Worm (Caenorhabditis elegans) whole organism, early embryonic: ENCODE measurements around the gene T05B4.13.

Experiments used
- B0310.2 ChIP-seq: sonication (generic microtip); optimal IDR thresholded peaks from 2 replicates; lab custom pipeline; 2016; ENCODE audit warnings: mild to moderate bottlenecking, missing genetic modification characterization, missing compliant biosample characterization
- F13C5.2 ChIP-seq: sonication (generic microtip); optimal IDR thresholded peaks from 2 replicates; lab custom pipeline; 2017; ENCODE audit warnings: mild to moderate bottlenecking, missing genetic modification characterization, inconsistent platforms, missing compliant biosample characterization
- aly-1 ChIP-seq: sonication (generic microtip); optimal IDR thresholded peaks from 2 replicates; lab custom pipeline; 2016; ENCODE audit warnings: missing genetic modification characterization, missing compliant biosample characterization
- ama-1 ChIP-seq: fragments of 150-350 bp; optimal IDR thresholded peaks from 2 replicates; lab custom pipeline; 2014
- ceh-13 ChIP-seq: fragments of 200-800 bp; sonication (Bioruptor generic); optimal IDR thresholded peaks from 2 replicates; lab custom pipeline; 2018; ENCODE audit warnings: mild to moderate bottlenecking, missing genetic modification characterization, missing compliant biosample characterization
- ceh-36 ChIP-seq: sonication (generic microtip); optimal IDR thresholded peaks from 2 replicates; lab custom pipeline; 2016; ENCODE audit warnings: missing genetic modification characterization, inconsistent platforms, missing compliant biosample characterization
- ets-7 ChIP-seq: sonication (generic microtip); optimal IDR thresholded peaks from 2 replicates; lab custom pipeline; 2016; ENCODE audit warnings: missing genotype, missing genetic modification characterization, missing compliant biosample characterization
- flt-1 ChIP-seq: fragments of 200-800 bp; sonication (Bioruptor generic); IDR thresholded peaks from 2 replicates; pipeline ENCODE4 v1.3.6; 2022; ENCODE audit warnings: missing genetic modification characterization, missing compliant biosample characterization
- hmbx-1 ChIP-seq: sonication (generic microtip); optimal IDR thresholded peaks from 2 replicates; lab custom pipeline; 2016; ENCODE audit warnings: mild to moderate bottlenecking, missing genetic modification characterization, missing compliant biosample characterization
- hmg-4 ChIP-seq: fragments of 200-800 bp; sonication (Bioruptor generic); optimal IDR thresholded peaks from 2 replicates; lab custom pipeline; 2018; ENCODE audit warnings: mild to moderate bottlenecking, missing genetic modification characterization, missing compliant biosample characterization
- hnd-1 ChIP-seq: sonication (generic microtip); optimal IDR thresholded peaks from 2 replicates; lab custom pipeline; 2016; ENCODE audit warnings: missing genetic modification characterization, missing compliant biosample characterization
- pes-1 ChIP-seq: fragments of 200-800 bp; sonication (Bioruptor generic); IDR thresholded peaks from 2 replicates; pipeline ENCODE4 v1.3.6; 2022; ENCODE audit warnings: missing genetic modification reagents, missing genetic modification characterization, missing compliant biosample characterization
- scrt-1 ChIP-seq: fragments of 200-800 bp; sonication (Bioruptor generic); IDR thresholded peaks from 2 replicates; pipeline ENCODE4 v1.3.6; 2022; ENCODE audit warnings: missing genetic modification characterization, missing compliant biosample characterization
- sea-1 ChIP-seq: fragments of 200-800 bp; sonication (Bioruptor generic); conservative IDR thresholded peaks from 2 replicates; pipeline ENCODE4 v1.3.6; 2022; ENCODE audit warnings: missing genetic modification characterization, missing compliant biosample characterization
- tbx-11 ChIP-seq: fragments of 200-800 bp; sonication (Bioruptor generic); IDR thresholded peaks from 2 replicates; pipeline ENCODE4 v1.3.6; 2022; ENCODE audit warnings: missing genetic modification characterization, missing compliant biosample characterization
- tbx-37 ChIP-seq: fragments of 200-800 bp; sonication (Bioruptor generic); conservative IDR thresholded peaks from 2 replicates; pipeline ENCODE4 v1.3.6; 2022; ENCODE audit warnings: missing genetic modification reagents, missing genetic modification characterization, missing compliant biosample characterization
- tra-4 ChIP-seq: sonication (generic microtip); optimal IDR thresholded peaks from 2 replicates; lab custom pipeline; 2017; ENCODE audit warnings: missing genetic modification characterization, missing compliant biosample characterization

Gene T05B4.13

DNA sequence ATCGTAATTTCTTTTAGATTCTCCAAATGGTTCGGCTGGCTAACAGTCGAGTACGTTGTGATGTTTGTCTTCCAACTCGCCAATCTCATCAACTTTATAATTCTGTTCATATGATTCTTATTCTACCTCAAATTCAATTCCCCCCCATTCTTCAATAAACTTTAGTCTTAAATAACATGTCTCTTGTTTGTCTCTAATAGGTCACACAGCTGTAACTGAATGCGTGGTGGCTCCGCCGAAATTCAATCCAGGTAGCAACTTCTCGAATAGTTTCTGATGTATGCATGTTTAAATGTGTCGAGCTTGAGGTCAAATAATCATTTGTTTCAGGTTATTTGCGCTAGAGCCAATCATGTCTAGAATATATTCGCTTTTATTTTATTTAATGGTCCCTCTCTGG lies 11.4 kb upstream of the T05B4.13 start, which contains the start of gene lgc-29:
TSS of gene lgc-29 (plus strand) at position 301 of the 400 bp plus-strand sequence.
- TF ChIP-seq pes-1 (GFP tag; lab: Robert Waterston, UW) (no peak), tbx-37 (no peak), B0310.2 (tag; lab: Kevin White, UChicago) (no peak), sea-1 (no peak), ama-1 (no peak), hmbx-1 (tag; lab: Kevin White, UChicago) (no peak), tra-4 (tag; lab: Kevin White, UChicago) (no peak), F13C5.2 (tag; lab: Kevin White, UChicago) (no peak), aly-1 (tag; lab: Kevin White, UChicago) (no peak), hmg-4 (no peak), tbx-11 (no peak)

DNA sequence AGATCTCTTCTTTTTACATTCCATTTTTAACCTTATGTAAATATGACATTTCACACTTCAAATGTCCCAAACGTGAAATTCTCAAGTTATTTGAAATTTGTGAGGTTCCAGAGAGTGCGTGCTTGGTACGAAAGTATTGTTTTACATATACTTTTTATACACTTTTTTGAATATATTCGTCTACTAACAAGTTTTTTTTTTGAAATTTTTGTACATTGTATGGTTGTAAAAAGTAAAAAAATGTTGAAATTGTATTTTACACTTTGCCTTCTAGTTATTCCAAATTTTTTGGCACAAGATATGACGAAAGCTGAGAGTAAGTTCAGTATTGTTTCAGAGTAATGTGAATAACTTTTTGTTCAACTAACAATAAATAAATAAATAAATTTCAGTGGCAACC lies 7.4 kb upstream of the T05B4.13 start, which contains the start of gene lgc-1:
TSS of gene lgc-1 (plus strand) at position 301 of the 400 bp plus-strand sequence.
- no peak for TF ChIP-seq pes-1 (GFP tag; lab: Robert Waterston, UW)
- no peak for TF ChIP-seq ets-7 (tag; lab: Kevin White, UChicago)
- no peak for TF ChIP-seq hmbx-1 (tag; lab: Kevin White, UChicago)
- no peak for TF ChIP-seq sea-1
- no peak for TF ChIP-seq hmg-4
- TF ChIP-seq flt-1 (GFP tag; lab: Robert Waterston, UW): no peak
- TF ChIP-seq tbx-37: no peak
- no peak for TF ChIP-seq tra-4 (tag; lab: Kevin White, UChicago)
- TF ChIP-seq scrt-1 (GFP tag; lab: Robert Waterston, UW): no peak
- TF ChIP-seq F13C5.2 (tag; lab: Kevin White, UChicago): no peak
- TF ChIP-seq ceh-36: no peak
- no peak for TF ChIP-seq ama-1
- no peak for TF ChIP-seq hnd-1 (tag; lab: Kevin White, UChicago)
- no peak for TF ChIP-seq B0310.2 (tag; lab: Kevin White, UChicago)
- no peak for TF ChIP-seq aly-1 (tag; lab: Kevin White, UChicago)

DNA sequence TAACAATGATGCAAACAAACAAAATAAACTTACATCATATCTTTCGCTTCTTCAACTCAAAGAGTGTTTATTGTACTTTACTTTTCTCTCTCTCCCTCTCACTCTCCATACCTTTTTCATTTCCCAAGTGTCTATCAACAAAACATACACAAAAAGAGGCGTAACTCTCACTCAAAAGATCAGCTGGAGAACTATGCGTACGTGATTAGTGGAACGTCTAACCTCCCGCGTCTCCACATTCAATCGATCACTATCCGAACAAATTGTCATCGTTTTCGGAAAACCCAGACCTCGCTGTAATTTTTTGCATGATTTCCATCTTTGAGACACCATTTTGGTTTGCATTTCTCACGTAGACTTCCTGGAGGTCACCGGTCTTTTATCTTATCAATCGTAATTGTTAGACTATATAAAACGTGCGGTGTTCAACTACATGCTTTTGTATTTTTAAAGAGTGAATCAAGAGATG lies 4.2 kb upstream of the T05B4.13 start, which contains the start of gene nhr-57:
TSS of gene nhr-57 (plus strand) at position 419 of the 469 bp plus-strand sequence.
- TF ChIP-seq ceh-36 (no peak), flt-1 (GFP tag; lab: Robert Waterston, UW) (no peak), hmg-4 (no peak), ceh-13 (GFP tag; lab: Kevin White, UChicago) (no peak), tbx-37 (no peak), B0310.2 (tag; lab: Kevin White, UChicago) (no peak), ets-7 (tag; lab: Kevin White, UChicago) (no peak), F13C5.2 (tag; lab: Kevin White, UChicago) (no peak), ama-1 (no peak), scrt-1 (GFP tag; lab: Robert Waterston, UW) (no peak), pes-1 (GFP tag; lab: Robert Waterston, UW) (no peak), sea-1 (no peak), tra-4 (tag; lab: Kevin White, UChicago) (no peak)

DNA sequence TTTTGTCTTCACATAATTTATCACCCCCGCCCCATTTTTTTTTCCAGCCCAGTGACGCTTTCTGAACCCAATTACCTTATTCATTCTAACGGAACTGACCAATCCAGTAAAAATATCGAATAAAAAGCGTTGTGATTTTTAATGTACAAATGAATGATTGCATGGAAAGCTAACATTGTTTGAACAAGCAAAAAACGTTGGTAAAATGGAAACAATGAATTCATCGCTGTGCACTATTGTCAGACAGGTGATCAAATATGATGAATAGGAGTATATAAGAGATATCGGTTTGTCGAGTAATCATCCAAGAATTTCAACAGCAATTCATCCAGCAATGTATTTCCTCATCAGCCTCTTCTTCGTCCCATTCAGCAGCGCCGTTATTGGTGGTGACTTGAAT lies 2.3 kb upstream of the T05B4.13 start, which contains the start of gene phat-4:
TSS of gene phat-4 (plus strand) at position 301 of the 400 bp plus-strand sequence.
- TF ChIP-seq tra-4 (tag; lab: Kevin White, UChicago) (no peak), hnd-1 (tag; lab: Kevin White, UChicago) (no peak), tbx-37 (no peak), pes-1 (GFP tag; lab: Robert Waterston, UW) (no peak), ceh-36 (no peak), hmbx-1 (tag; lab: Kevin White, UChicago) (no peak), ceh-13 (GFP tag; lab: Kevin White, UChicago) (no peak), ets-7 (tag; lab: Kevin White, UChicago) (no peak), F13C5.2 (tag; lab: Kevin White, UChicago) (no peak), B0310.2 (tag; lab: Kevin White, UChicago) (no peak), aly-1 (tag; lab: Kevin White, UChicago) (no peak), hmg-4 (no peak), flt-1 (GFP tag; lab: Robert Waterston, UW) (no peak), ama-1 (no peak)

DNA sequence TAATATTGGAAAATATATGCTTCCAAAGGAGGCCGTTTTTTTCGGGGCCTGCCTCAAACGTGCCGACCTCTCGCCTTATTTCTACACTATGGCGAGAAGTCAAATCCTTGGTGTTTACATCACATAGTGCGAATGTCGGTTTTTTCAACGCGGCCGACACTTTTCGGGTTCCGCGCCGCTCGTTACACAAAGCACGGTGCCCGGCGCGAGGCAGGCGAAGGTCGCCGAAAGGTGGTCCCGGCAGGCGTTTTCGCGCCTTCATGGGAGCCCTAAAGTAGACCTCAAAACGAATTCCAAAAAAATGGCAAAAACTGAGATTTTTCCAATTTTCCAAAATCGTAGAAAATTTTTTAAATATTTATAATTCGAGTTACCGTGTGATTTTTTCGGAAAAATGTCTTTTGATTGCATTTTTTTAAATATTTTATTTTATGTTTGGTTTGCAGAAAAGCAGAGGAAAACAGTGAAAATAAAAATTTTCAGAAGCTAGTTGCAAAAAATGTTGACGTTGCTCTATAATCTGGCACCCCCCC lies 1.7 kb downstream of the T05B4.13 start, which contains the start of gene T05B4.12:
TSS of gene T05B4.12 (minus strand) at position 483 of the 533 bp plus-strand sequence.
- no peak for TF ChIP-seq pes-1 (GFP tag; lab: Robert Waterston, UW)
- TF ChIP-seq B0310.2 (tag; lab: Kevin White, UChicago): no peak
- TF ChIP-seq scrt-1 (GFP tag; lab: Robert Waterston, UW): no peak
- no peak for TF ChIP-seq flt-1 (GFP tag; lab: Robert Waterston, UW)
- TF ChIP-seq tbx-11: no peak
- no peak for TF ChIP-seq ceh-36
- TF ChIP-seq ceh-13 (GFP tag; lab: Kevin White, UChicago): no peak
- no peak for TF ChIP-seq aly-1 (tag; lab: Kevin White, UChicago)
- no peak for TF ChIP-seq hnd-1 (tag; lab: Kevin White, UChicago)
- TF ChIP-seq ets-7 (tag; lab: Kevin White, UChicago): no peak
- no peak for TF ChIP-seq tra-4 (tag; lab: Kevin White, UChicago)
- no peak for TF ChIP-seq sea-1
- no peak for TF ChIP-seq F13C5.2 (tag; lab: Kevin White, UChicago)

DNA sequence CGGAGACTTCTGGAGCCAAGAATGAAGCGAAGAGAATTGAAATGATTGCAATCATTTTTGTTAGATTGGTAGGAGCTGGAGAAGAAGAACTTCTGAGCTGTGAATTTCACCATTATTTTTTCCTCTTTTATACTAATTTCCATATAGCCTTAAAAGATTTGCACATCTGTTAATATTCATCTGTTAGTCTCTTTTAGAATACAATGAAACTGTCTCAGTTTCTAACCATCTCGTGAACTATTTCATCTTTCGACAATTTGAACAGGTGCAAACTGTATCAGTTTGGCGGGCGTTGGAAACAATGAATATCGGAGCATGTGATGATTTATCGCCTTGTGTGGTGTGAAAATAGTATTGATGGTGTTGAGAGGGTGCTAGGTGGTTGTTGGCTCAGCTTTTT lies 4.9 kb downstream of the T05B4.13 start, which contains the start of gene phat-5:
TSS of gene phat-5 (minus strand) at position 101 of the 400 bp plus-strand sequence.
- TF ChIP-seq ama-1 (no peak), ceh-13 (GFP tag; lab: Kevin White, UChicago) (no peak), aly-1 (tag; lab: Kevin White, UChicago) (no peak), ceh-36 (no peak), hmg-4 (no peak), ets-7 (tag; lab: Kevin White, UChicago) (no peak), sea-1 (no peak), tbx-37 (no peak), tbx-11 (no peak), pes-1 (GFP tag; lab: Robert Waterston, UW) (no peak), hnd-1 (tag; lab: Kevin White, UChicago) (no peak), tra-4 (tag; lab: Kevin White, UChicago) (no peak)

DNA sequence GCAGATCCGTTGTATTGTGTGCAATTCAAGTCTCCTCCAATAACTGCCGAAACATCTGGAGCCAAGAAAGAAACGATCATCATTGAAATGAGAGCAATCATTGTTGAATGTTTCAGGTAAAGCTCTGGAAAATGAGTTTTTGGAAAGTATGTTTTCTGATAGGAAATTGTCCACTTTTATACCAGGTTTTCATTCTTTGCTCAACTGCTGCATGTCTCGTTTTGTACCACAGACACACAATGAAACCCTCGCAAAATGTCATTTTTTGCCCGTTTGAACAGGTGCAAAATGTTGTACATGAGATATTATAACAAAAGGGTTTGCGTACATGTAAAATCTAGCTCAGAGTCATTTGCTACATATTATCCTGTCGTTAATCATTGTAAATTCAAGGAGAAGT lies 6.7 kb downstream of the T05B4.13 start, which contains the start of gene T05B4.10:
TSS of gene T05B4.10 (minus strand) at position 101 of the 400 bp plus-strand sequence.
- TF ChIP-seq tra-4 (tag; lab: Kevin White, UChicago) (no peak), F13C5.2 (tag; lab: Kevin White, UChicago) (no peak), pes-1 (GFP tag; lab: Robert Waterston, UW) (no peak), sea-1 (no peak), hmbx-1 (tag; lab: Kevin White, UChicago) (no peak)
